Fruit fly (Drosophila melanogaster) whole organism, embryonic: Measurements from ENCODE around the gene IRSp53.

Experiments used
- Antp ChIP-seq: fragments of 200-800 bp; sonication (Bioruptor generic); optimal IDR thresholded peaks from 3 replicates; lab custom pipeline; 2016; ENCODE audit warnings: missing biosample characterization, missing genetic modification characterization
- Bdp1 ChIP-seq: fragments of 200-800 bp; sonication (Bioruptor generic); optimal IDR thresholded peaks from 3 replicates; lab custom pipeline; 2016; ENCODE audit warnings: missing biosample characterization, missing genetic modification characterization
- CG11093 ChIP-seq: fragments of 200-800 bp; sonication (Bioruptor generic); IDR thresholded peaks from 3 replicates; pipeline ENCODE4 v1.3.6; 2022; ENCODE audit warnings: missing biosample characterization, missing genetic modification characterization
- CG11247 ChIP-seq: fragments of 200-800 bp; sonication (Bioruptor generic); IDR thresholded peaks from 2 replicates; pipeline ENCODE4 v1.3.6; 2022; ENCODE audit warnings: missing biosample characterization, missing genetic modification characterization
- CG12155 ChIP-seq: fragments of 200-800 bp; sonication (Bioruptor generic); optimal IDR thresholded peaks from 3 replicates; lab custom pipeline; 2016; ENCODE audit warnings: missing biosample characterization, missing genetic modification characterization
- CG12219 ChIP-seq: fragments of 200-800 bp; sonication (Bioruptor generic); optimal IDR thresholded peaks from 3 replicates; lab custom pipeline; 2018; ENCODE audit warnings: missing biosample characterization, mild to moderate bottlenecking, missing genetic modification characterization
- CG12391 ChIP-seq: fragments of 200-800 bp; sonication (Bioruptor generic); optimal IDR thresholded peaks from 3 replicates; lab custom pipeline; 2018; ENCODE audit warnings: missing biosample characterization, mild to moderate bottlenecking, missing genetic modification characterization, moderate library complexity
- CG12769 ChIP-seq: fragments of 200-800 bp; sonication (Bioruptor generic); optimal IDR thresholded peaks from 2 replicates; lab custom pipeline; 2019; ENCODE audit warnings: missing biosample characterization, mild to moderate bottlenecking, missing genetic modification characterization, moderate library complexity
- CG13424 ChIP-seq: fragments of 200-800 bp; sonication (Bioruptor generic); optimal IDR thresholded peaks from 2 replicates; lab custom pipeline; 2019; ENCODE audit warnings: missing biosample characterization, mild to moderate bottlenecking, missing genetic modification characterization, moderate library complexity
- CG14965 ChIP-seq: fragments of 200-800 bp; sonication (Bioruptor generic); optimal IDR thresholded peaks from 2 replicates; lab custom pipeline; 2016; ENCODE audit warnings: missing biosample characterization, missing genetic modification characterization, borderline replicate concordance
- CG15011 ChIP-seq: fragments of 200-800 bp; sonication (Bioruptor generic); optimal IDR thresholded peaks from 3 replicates; lab custom pipeline; 2018; ENCODE audit warnings: missing biosample characterization, mild to moderate bottlenecking, missing genetic modification characterization
- CG16813 ChIP-seq: fragments of 200-800 bp; sonication (Bioruptor generic); IDR thresholded peaks from 3 replicates; pipeline ENCODE4 v1.3.6; 2022; ENCODE audit warnings: missing biosample characterization, missing genetic modification characterization; ENCODE audit not compliant: partially characterized antibody
- CG17186 ChIP-seq: fragments of 200-800 bp; sonication (Bioruptor generic); optimal IDR thresholded peaks from 3 replicates; lab custom pipeline; 2017; ENCODE audit warnings: missing biosample characterization, missing genetic modification reagents, missing genetic modification characterization
- CG17568 ChIP-seq: fragments of 200-800 bp; sonication (Bioruptor generic); optimal IDR thresholded peaks from 2 replicates; lab custom pipeline; 2018; ENCODE audit warnings: missing biosample characterization, mild to moderate bottlenecking, missing genetic modification characterization, moderate library complexity
- CG17612 ChIP-seq: fragments of 200-800 bp; sonication (Bioruptor generic); IDR thresholded peaks from 2 replicates; pipeline ENCODE4 v1.3.6; 2022; ENCODE audit warnings: missing biosample characterization, missing genetic modification characterization
- CG17829 ChIP-seq: fragments of 200-800 bp; optimal IDR thresholded peaks from 2 replicates; lab custom pipeline; 2019; ENCODE audit warnings: missing biosample characterization, mild to moderate bottlenecking, missing genetic modification characterization, moderate library complexity
- CG2889 ChIP-seq: fragments of 200-800 bp; sonication (Bioruptor generic); IDR thresholded peaks from 3 replicates; pipeline ENCODE4 v1.3.6; 2022; ENCODE audit warnings: missing biosample characterization, missing genetic modification characterization
- CG30020 ChIP-seq: fragments of 200-800 bp; optimal IDR thresholded peaks from 2 replicates; lab custom pipeline; 2019; ENCODE audit warnings: missing biosample characterization, mild to moderate bottlenecking, missing genetic modification characterization, moderate library complexity
- CG32532 ChIP-seq: fragments of 200-800 bp; sonication (Bioruptor generic); IDR thresholded peaks from 2 replicates; pipeline ENCODE4 v1.3.6; 2022; ENCODE audit warnings: missing biosample characterization, missing genetic modification characterization
- CG3838 ChIP-seq: fragments of 200-800 bp; sonication (Bioruptor generic); optimal IDR thresholded peaks from 3 replicates; lab custom pipeline; 2016; ENCODE audit warnings: missing biosample characterization, missing genetic modification characterization
- CG42726 ChIP-seq: fragments of 200-800 bp; sonication (Bioruptor generic); IDR thresholded peaks from 2 replicates; pipeline ENCODE4 v1.3.6; 2022; ENCODE audit warnings: missing biosample characterization, missing genetic modification characterization; ENCODE audit not compliant: partially characterized antibody
- CG4730 ChIP-seq: fragments of 200-800 bp; sonication (Bioruptor generic); IDR thresholded peaks from 2 replicates; pipeline ENCODE4 v1.3.6; 2022; ENCODE audit warnings: missing biosample characterization, missing genetic modification characterization
- CG6272 ChIP-seq: fragments of 200-800 bp; sonication (Bioruptor generic); IDR thresholded peaks from 2 replicates; pipeline ENCODE4 v1.3.6; 2022; ENCODE audit warnings: missing biosample characterization, missing genetic modification characterization
- CG6813 ChIP-seq: fragments of 200-800 bp; sonication (Bioruptor generic); optimal IDR thresholded peaks from 2 replicates; lab custom pipeline; 2017; ENCODE audit warnings: missing biosample characterization, missing genetic modification characterization, mild to moderate bottlenecking, moderate library complexity, missing genetic modification reagents
- CG9727 ChIP-seq: fragments of 200-800 bp; sonication (Bioruptor generic); optimal IDR thresholded peaks from 3 replicates; lab custom pipeline; 2017; ENCODE audit warnings: missing biosample characterization, mild to moderate bottlenecking, missing genetic modification characterization
- CG9817 ChIP-seq: fragments of 200-800 bp; sonication (Bioruptor generic); optimal IDR thresholded peaks from 2 replicates; lab custom pipeline; 2018; ENCODE audit warnings: missing biosample characterization, mild to moderate bottlenecking, missing genetic modification characterization, moderate library complexity
- CG9932 ChIP-seq: fragments of 200-800 bp; sonication (Bioruptor generic); IDR thresholded peaks from 2 replicates; pipeline ENCODE4 v1.3.6; 2022; ENCODE audit warnings: missing biosample characterization, missing genetic modification characterization
- CHES-1-like ChIP-seq: fragments of 200-800 bp; sonication (Bioruptor generic); optimal IDR thresholded peaks from 2 replicates; lab custom pipeline; 2016; ENCODE audit warnings: missing biosample characterization, missing genetic modification characterization
- CTCF ChIP-seq: fragments of 200-800 bp; sonication (Bioruptor generic); optimal IDR thresholded peaks from 2 replicates; lab custom pipeline; 2017; ENCODE audit warnings: missing biosample characterization, mild to moderate bottlenecking, missing genetic modification characterization, moderate library complexity
- Hey ChIP-seq: fragments of 200-800 bp; sonication (Bioruptor generic); optimal IDR thresholded peaks from 3 replicates; lab custom pipeline; 2018; ENCODE audit warnings: missing biosample characterization, mild to moderate bottlenecking, missing genetic modification characterization
- HmgD ChIP-seq: fragments of 200-800 bp; sonication (Bioruptor generic); optimal IDR thresholded peaks from 3 replicates; lab custom pipeline; 2016; ENCODE audit warnings: missing biosample characterization, missing genetic modification characterization
- Lhr ChIP-seq: fragments of 200-800 bp; sonication (Bioruptor generic); optimal IDR thresholded peaks from 3 replicates; lab custom pipeline; 2017; ENCODE audit warnings: mild to moderate bottlenecking, missing biosample characterization, missing genetic modification reagents, missing genetic modification characterization
- MBD-R2 ChIP-seq: fragments of 200-800 bp; sonication (Bioruptor generic); IDR thresholded peaks from 2 replicates; pipeline ENCODE4 v1.3.6; 2022; ENCODE audit warnings: missing biosample characterization, missing genetic modification characterization
- Max ChIP-seq: fragments of 200-800 bp; sonication (Bioruptor generic); optimal IDR thresholded peaks from 2 replicates; lab custom pipeline; 2016; ENCODE audit warnings: missing biosample characterization, mild to moderate bottlenecking, missing genetic modification characterization
- Meics ChIP-seq: fragments of 200-800 bp; sonication (Bioruptor generic); optimal IDR thresholded peaks from 2 replicates; lab custom pipeline; 2017; ENCODE audit warnings: missing biosample characterization, mild to moderate bottlenecking, missing genetic modification characterization
- Mrtf ChIP-seq: fragments of 200-800 bp; sonication (Bioruptor generic); IDR thresholded peaks from 3 replicates; pipeline ENCODE4 v1.3.6; 2022; ENCODE audit warnings: missing biosample characterization, missing genetic modification characterization
- Oli ChIP-seq: fragments of 200-800 bp; sonication (Bioruptor generic); optimal IDR thresholded peaks from 2 replicates; lab custom pipeline; 2018; ENCODE audit warnings: missing biosample characterization, mild to moderate bottlenecking, missing genetic modification characterization, moderate library complexity
- Trl ChIP-seq, 3 experiments: fragments of >200 bp in 2 of 3; fragments of 200-800 bp in 1 of 3; sonication (Bioruptor generic) in 1 of 3; optimal IDR thresholded peaks; 2 replicates in 1 of 3; 3 replicates in 2 of 3; lab custom pipeline; 2016 to 2017; ENCODE audit warnings: missing biosample characterization in 1 of 3, missing genetic modification characterization in 1 of 3
- btn ChIP-seq: fragments of 200-800 bp; sonication (Bioruptor generic); optimal IDR thresholded peaks from 2 replicates; lab custom pipeline; 2016; ENCODE audit warnings: missing biosample characterization, missing genetic modification characterization
- crol ChIP-seq: fragments of 200-800 bp; sonication (Bioruptor generic); IDR thresholded peaks from 2 replicates; pipeline ENCODE4 v1.3.6; 2022; ENCODE audit warnings: missing biosample characterization, missing genetic modification characterization
- cwo ChIP-seq: fragments of 200-800 bp; sonication (Bioruptor generic); optimal IDR thresholded peaks from 3 replicates; lab custom pipeline; 2017; ENCODE audit warnings: missing biosample characterization, missing genetic modification characterization, mild to moderate bottlenecking, moderate library complexity, missing genetic modification reagents
- en ChIP-seq: fragments of 200-800 bp; sonication (Bioruptor generic); optimal IDR thresholded peaks from 2 replicates; lab custom pipeline; 2016; ENCODE audit warnings: missing biosample characterization, missing genetic modification characterization
- gem ChIP-seq: fragments of 200-800 bp; sonication (Bioruptor generic); optimal IDR thresholded peaks from 2 replicates; lab custom pipeline; 2019; ENCODE audit warnings: missing biosample characterization, mild to moderate bottlenecking, missing genetic modification characterization, moderate library complexity
- prd ChIP-seq, 3 experiments: fragments of >200 bp in 2 of 3; fragments of 200-800 bp in 1 of 3; sonication (Bioruptor generic) in 1 of 3; optimal IDR thresholded peaks in 2 of 3; IDR thresholded peaks in 1 of 3; 2 replicates in 2 of 3; 3 replicates in 1 of 3; pipeline versions ENCODE4 v1.3.6 to Lab custom; 2017 to 2022; ENCODE audit warnings: missing biosample characterization in 1 of 3, missing genetic modification characterization in 1 of 3
- sens ChIP-seq: fragments of 200-800 bp; sonication (Bioruptor generic); peaks from one replicate; lab custom pipeline; 2016; ENCODE audit warnings: missing biosample characterization, missing genetic modification characterization
- tx ChIP-seq: fragments of 200-800 bp; sonication (Bioruptor generic); optimal IDR thresholded peaks from 2 replicates; lab custom pipeline; 2016; ENCODE audit warnings: missing biosample characterization, missing genetic modification characterization
- wdn ChIP-seq: fragments of 200-800 bp; sonication (Bioruptor generic); IDR thresholded peaks from 2 replicates; pipeline ENCODE4 v1.3.6; 2022; ENCODE audit warnings: missing biosample characterization, missing genetic modification characterization
- z ChIP-seq: fragments of 200-800 bp; sonication (Bioruptor generic); IDR thresholded peaks from 3 replicates; pipeline ENCODE4 v1.3.6; 2022; ENCODE audit warnings: missing biosample characterization, missing genetic modification characterization
- zf30C ChIP-seq: fragments of 200-800 bp; sonication (Bioruptor generic); optimal IDR thresholded peaks from 3 replicates; lab custom pipeline; 2018; ENCODE audit warnings: missing biosample characterization, mild to moderate bottlenecking, missing genetic modification characterization
- zfh2 ChIP-seq: fragments of 200-800 bp; sonication (Bioruptor generic); optimal IDR thresholded peaks from 2 replicates; lab custom pipeline; 2016; ENCODE audit warnings: missing biosample characterization, missing genetic modification characterization

The IRSp53 gene

DNA sequence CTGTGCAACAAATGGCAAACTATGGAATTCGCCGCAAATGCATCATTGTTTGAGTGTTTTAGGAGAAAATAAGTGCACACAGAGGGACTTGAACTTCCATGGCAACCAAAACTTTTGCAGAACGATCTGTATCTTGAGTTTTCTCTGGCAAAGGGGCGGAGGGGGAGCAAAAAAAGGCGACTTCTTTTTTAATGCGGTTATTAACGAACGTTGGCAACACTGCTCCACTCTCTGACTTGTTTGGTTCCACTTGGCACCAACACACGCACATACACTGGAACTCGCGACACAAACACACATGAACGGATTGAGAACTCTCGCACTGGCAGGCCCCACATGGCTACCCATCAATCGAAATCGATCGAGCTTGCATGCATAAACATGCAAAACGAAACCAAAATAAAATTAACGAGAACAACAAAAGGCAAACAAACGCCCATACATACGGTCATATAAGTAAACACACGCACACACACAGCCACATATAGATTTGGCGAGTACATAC is 16.4 kb upstream of the IRSp53 start (continued):
- no peak for TF ChIP-seq prd (optimal IDR thresholded peaks at IDR 0.05; lab: Kevin White, UChicago)
- TF ChIP-seq prd (GFP tag; IDR thresholded peaks at IDR 0.05; lab: Robert Waterston, UW), result 0 out of 3 replicates have a peak, but pooled peaks have one; percentile 9
- no peak for TF ChIP-seq Hey (tag; lab: Kevin White, UChicago)
- no peak for TF ChIP-seq Bdp1 (GFP tag; lab: Kevin White, UChicago)
- no peak for TF ChIP-seq btn (GFP tag; lab: Kevin White, UChicago)
- no peak for TF ChIP-seq Max (GFP tag; lab: Kevin White, UChicago)
- peak; percentile 77 for TF ChIP-seq crol (GFP tag; lab: Robert Waterston, UW)
- TF ChIP-seq Mrtf (GFP tag; lab: Robert Waterston, UW), result 0 out of 3 replicates have a peak, but pooled peaks have one; percentile 28
- TF ChIP-seq CG17568, result peak; percentile 61
- no peak for TF ChIP-seq CG2889 (GFP tag; lab: Robert Waterston, UW)
- TF ChIP-seq en, result no peak
- no peak for TF ChIP-seq gem
- peak; percentile 42; the same call in 1 of the 2 replicates for TF ChIP-seq CG17612 (GFP tag; lab: Robert Waterston, UW)
- no peak for TF ChIP-seq Oli (tag; lab: Kevin White, UChicago)
- peak; percentile 32 for TF ChIP-seq zfh2 (GFP tag; lab: Kevin White, UChicago)
- peak; percentile 23; the same call in 1 of the 2 replicates for TF ChIP-seq CG6272 (GFP tag; lab: Robert Waterston, UW)
- TF ChIP-seq Antp (GFP tag; lab: Kevin White, UChicago), result peak; percentile 29
- TF ChIP-seq CG30020 (tag; lab: Kevin White, UChicago), result no peak
- TF ChIP-seq CG11247, result 0 out of 2 replicates have a peak, but pooled peaks have one; percentile 17
- TF ChIP-seq CG11093 (GFP tag; lab: Robert Waterston, UW), result no peak
- TF ChIP-seq CG12769 (tag; lab: Kevin White, UChicago), result peak; percentile 7
- no peak for TF ChIP-seq CG17186 (GFP tag; lab: Kevin White, UChicago)
- 0 out of 3 replicates have a peak, but pooled peaks have one; percentile 13 for TF ChIP-seq CG16813 (GFP tag; lab: Robert Waterston, UW)
- TF ChIP-seq CHES-1-like (GFP tag; lab: Kevin White, UChicago), result no peak
- TF ChIP-seq CG6813 (GFP tag; lab: Kevin White, UChicago), result no peak
- no peak for TF ChIP-seq HmgD (GFP tag; lab: Kevin White, UChicago)
- TF ChIP-seq CG9932 (GFP tag; lab: Robert Waterston, UW), result peak; percentile 59
- 0 out of 2 replicates have a peak, but pooled peaks have one; percentile 10 for TF ChIP-seq CG42726 (GFP tag; lab: Robert Waterston, UW)
- no peak for TF ChIP-seq CG12155 (GFP tag; lab: Kevin White, UChicago)
- no peak for TF ChIP-seq Lhr (GFP tag; lab: Kevin White, UChicago)
- 0 out of 2 replicates have a peak, but pooled peaks have one; percentile 10 for TF ChIP-seq CG4730 (GFP tag; lab: Robert Waterston, UW)
- no peak for TF ChIP-seq CG14965
- TF ChIP-seq CG15011 (GFP tag; lab: Kevin White, UChicago), result no peak
- TF ChIP-seq zf30C (GFP tag; lab: Kevin White, UChicago), result peak; percentile 15
- 0 out of 2 replicates have a peak, but pooled peaks have one; percentile 13 for TF ChIP-seq MBD-R2 (GFP tag; lab: Robert Waterston, UW)
- TF ChIP-seq CG9817 (tag; lab: Kevin White, UChicago), result peak; percentile 27
- no peak for TF ChIP-seq CG12391 (tag; lab: Kevin White, UChicago)
- peak; percentile 63 for TF ChIP-seq CG32532 (GFP tag; lab: Robert Waterston, UW)
- no peak for TF ChIP-seq cwo (GFP tag; lab: Kevin White, UChicago)
- peak in 1 of 2 experiments; percentile 5 for TF ChIP-seq Trl (optimal IDR thresholded peaks at IDR 0.05; lab: Kevin White, UChicago)
- peak; percentile 10 for TF ChIP-seq Trl (GFP tag; optimal IDR thresholded peaks at IDR 0.05; lab: Kevin White, UChicago)
- no peak for TF ChIP-seq CG3838
- no peak for TF ChIP-seq CG17829 (tag; lab: Kevin White, UChicago)
- no peak for TF ChIP-seq CG9727 (GFP tag; lab: Kevin White, UChicago)
- TF ChIP-seq sens, result peak; percentile 14
- TF ChIP-seq CG12219 (GFP tag; lab: Kevin White, UChicago), result no peak
- no peak for TF ChIP-seq CTCF (GFP tag; lab: Kevin White, UChicago)
- 0 out of 2 replicates have a peak, but pooled peaks have one; percentile 14 for TF ChIP-seq wdn (GFP tag; lab: Robert Waterston, UW)
- no peak for TF ChIP-seq Meics (GFP tag; lab: Kevin White, UChicago)
- TF ChIP-seq z (GFP tag; lab: Robert Waterston, UW), result no peak
- no peak for TF ChIP-seq tx (GFP tag; lab: Kevin White, UChicago)
- no peak for TF ChIP-seq CG13424 (tag; lab: Kevin White, UChicago)
